Worm (Caenorhabditis elegans) whole organism, young adult: ENCODE measurements around the gene ipla-1.

ENCODE experiments used
- ceh-40 ChIP-seq: fragments of 200-800 bp; sonication (Bioruptor generic); IDR thresholded peaks from 2 replicates; pipeline ENCODE4 v1.3.6; 2022; ENCODE audit warnings: missing genetic modification characterization, missing compliant biosample characterization
- nfya-1 ChIP-seq: sonication (generic microtip); optimal IDR thresholded peaks from 2 replicates; lab custom pipeline; 2017; ENCODE audit warnings: antibody characterized with exemption, missing compliant biosample characterization, missing genetic modification characterization, borderline replicate concordance; ENCODE audit not compliant: insufficient read depth

DNA sequence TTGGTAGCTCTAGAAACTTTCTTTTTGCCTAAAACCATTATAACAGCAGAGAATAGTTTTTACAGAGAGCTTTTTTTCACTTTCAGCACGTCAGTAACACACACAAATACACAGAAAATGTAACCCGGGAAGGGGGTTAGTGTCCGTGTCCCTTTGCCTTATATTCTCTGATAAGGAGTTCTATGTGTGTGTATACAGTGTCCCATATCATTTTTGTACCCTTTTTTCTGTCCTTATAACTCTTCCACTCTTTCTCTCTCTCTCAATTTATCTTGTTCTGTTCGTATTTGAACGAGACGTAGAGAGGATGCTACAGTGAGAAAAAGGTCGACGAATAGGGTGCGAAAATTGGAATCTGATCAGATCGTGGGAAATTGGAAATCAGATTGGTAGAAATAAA, 2.3 kb downstream of the ipla-1 start:
- TF ChIP-seq ceh-40 (GFP tag; lab: Robert Waterston, UW): no peak
- no peak for TF ChIP-seq nfya-1 (tag; lab: Kevin White, UChicago)
